Fruit fly (Drosophila melanogaster) whole organism, embryonic: ENCODE results near the gene SdhC.

Experiments
- C15 ChIP-seq: fragments of 200-800 bp; sonication (Bioruptor generic); IDR thresholded peaks from 3 replicates; pipeline ENCODE4 v1.3.6; 2022; ENCODE audit warnings: missing biosample characterization, missing genetic modification characterization
- CG10321 ChIP-seq: fragments of 200-800 bp; sonication (Bioruptor generic); IDR thresholded peaks from 2 replicates; pipeline ENCODE4 v1.3.6; 2022; ENCODE audit warnings: missing biosample characterization, missing genetic modification characterization
- CG11695 ChIP-seq: fragments of 200-800 bp; sonication (Bioruptor generic); IDR thresholded peaks from 3 replicates; pipeline ENCODE4 v1.3.6; 2022; ENCODE audit warnings: missing biosample characterization, missing genetic modification characterization
- CG12942 ChIP-seq: fragments of 200-800 bp; sonication (Bioruptor generic); optimal IDR thresholded peaks from 3 replicates; lab custom pipeline; 2016; ENCODE audit warnings: missing biosample characterization, missing genetic modification characterization
- CG13123 ChIP-seq: fragments of 200-800 bp; sonication (Bioruptor generic); optimal IDR thresholded peaks from 2 replicates; lab custom pipeline; 2016; ENCODE audit warnings: missing biosample characterization, missing genetic modification characterization
- CG14965 ChIP-seq: fragments of 200-800 bp; sonication (Bioruptor generic); optimal IDR thresholded peaks from 2 replicates; lab custom pipeline; 2016; ENCODE audit warnings: missing biosample characterization, missing genetic modification characterization, borderline replicate concordance
- CG17328 ChIP-seq: fragments of 200-800 bp; sonication (Bioruptor generic); IDR thresholded peaks from 2 replicates; pipeline ENCODE4 v1.3.6; 2022; ENCODE audit warnings: missing biosample characterization, missing genetic modification characterization
- CG17361 ChIP-seq: fragments of 200-800 bp; sonication (Bioruptor generic); IDR thresholded peaks from 3 replicates; pipeline ENCODE4 v1.3.6; 2022; ENCODE audit warnings: missing biosample characterization, missing genetic modification characterization
- CG17385 ChIP-seq: fragments of 200-800 bp; sonication (Bioruptor generic); optimal IDR thresholded peaks from 3 replicates; lab custom pipeline; 2018; ENCODE audit warnings: missing biosample characterization, mild to moderate bottlenecking, missing genetic modification characterization
- CG18599 ChIP-seq: fragments of 200-800 bp; sonication (Bioruptor generic); optimal IDR thresholded peaks from 3 replicates; lab custom pipeline; 2017; ENCODE audit warnings: missing biosample characterization, missing genetic modification characterization, mild to moderate bottlenecking, moderate library complexity, missing genetic modification reagents
- CG2678 ChIP-seq: fragments of 200-800 bp; sonication (Bioruptor generic); optimal IDR thresholded peaks from 3 replicates; lab custom pipeline; 2019; ENCODE audit warnings: missing biosample characterization, mild to moderate bottlenecking, missing genetic modification characterization, moderate library complexity
- CG31441 ChIP-seq: fragments of 200-800 bp; sonication (Bioruptor generic); IDR thresholded peaks from 2 replicates; pipeline ENCODE4 v1.3.6; 2022; ENCODE audit warnings: missing biosample characterization, missing genetic modification characterization
- CG32532 ChIP-seq: fragments of 200-800 bp; sonication (Bioruptor generic); IDR thresholded peaks from 2 replicates; pipeline ENCODE4 v1.3.6; 2022; ENCODE audit warnings: missing biosample characterization, missing genetic modification characterization
- CG3838 ChIP-seq: fragments of 200-800 bp; sonication (Bioruptor generic); optimal IDR thresholded peaks from 3 replicates; lab custom pipeline; 2016; ENCODE audit warnings: missing biosample characterization, missing genetic modification characterization
- CG43689 ChIP-seq: fragments of 200-800 bp; sonication (Bioruptor generic); IDR thresholded peaks from 2 replicates; pipeline ENCODE4 v1.3.6; 2022; ENCODE audit warnings: missing biosample characterization, missing genetic modification characterization
- CG4707 ChIP-seq: fragments of 200-800 bp; sonication (Bioruptor generic); optimal IDR thresholded peaks from 2 replicates; lab custom pipeline; 2018; ENCODE audit warnings: missing biosample characterization, mild to moderate bottlenecking, missing genetic modification characterization, moderate library complexity
- CG6175 ChIP-seq: fragments of 200-800 bp; sonication (Bioruptor generic); IDR thresholded peaks from 3 replicates; pipeline ENCODE4 v1.3.6; 2022; ENCODE audit warnings: missing biosample characterization, missing genetic modification characterization
- CG6272 ChIP-seq: fragments of 200-800 bp; sonication (Bioruptor generic); IDR thresholded peaks from 2 replicates; pipeline ENCODE4 v1.3.6; 2022; ENCODE audit warnings: missing biosample characterization, missing genetic modification characterization
- CG6654 ChIP-seq: fragments of 200-800 bp; sonication (Bioruptor generic); optimal IDR thresholded peaks from 2 replicates; lab custom pipeline; 2017; ENCODE audit warnings: missing biosample characterization, mild to moderate bottlenecking, missing genetic modification characterization
- CG6683 ChIP-seq: fragments of 200-800 bp; sonication (Bioruptor generic); optimal IDR thresholded peaks from 2 replicates; lab custom pipeline; 2017; ENCODE audit warnings: missing biosample characterization, mild to moderate bottlenecking, missing genetic modification characterization, missing genetic modification reagents
- CG6791 ChIP-seq: fragments of 200-800 bp; sonication (Bioruptor generic); IDR thresholded peaks from 3 replicates; pipeline ENCODE4 v1.3.6; 2022; ENCODE audit warnings: missing biosample characterization, missing genetic modification characterization; ENCODE audit not compliant: partially characterized antibody
- CG7839 ChIP-seq: fragments of 200-800 bp; sonication (Bioruptor generic); optimal IDR thresholded peaks from 3 replicates; lab custom pipeline; 2018; ENCODE audit warnings: missing biosample characterization, mild to moderate bottlenecking, missing genetic modification characterization, moderate library complexity
- CG7928 ChIP-seq: fragments of 200-800 bp; sonication (Bioruptor generic); optimal IDR thresholded peaks from 2 replicates; lab custom pipeline; 2017; ENCODE audit warnings: missing biosample characterization, mild to moderate bottlenecking, missing genetic modification characterization
- CG8478 ChIP-seq: fragments of >200 bp; optimal IDR thresholded peaks from 2 replicates; lab custom pipeline; 2018
- Chrac-16 ChIP-seq: fragments of 200-800 bp; sonication (Bioruptor generic); optimal IDR thresholded peaks from 3 replicates; lab custom pipeline; 2016; ENCODE audit warnings: missing biosample characterization, missing genetic modification characterization
- CrebB ChIP-seq: fragments of 200-800 bp; sonication (Bioruptor generic); optimal IDR thresholded peaks from 3 replicates; lab custom pipeline; 2018; ENCODE audit warnings: missing biosample characterization, mild to moderate bottlenecking, missing genetic modification characterization
- Doc2 ChIP-seq: fragments of 200-800 bp; sonication (Bioruptor generic); IDR thresholded peaks from 2 replicates; pipeline ENCODE4 v1.3.6; 2022; ENCODE audit warnings: missing biosample characterization, missing genetic modification characterization
- Fer3 ChIP-seq: fragments of 200-800 bp; sonication (Bioruptor generic); optimal IDR thresholded peaks from 2 replicates; lab custom pipeline; 2018; ENCODE audit warnings: missing biosample characterization, mild to moderate bottlenecking, missing genetic modification characterization, moderate library complexity
- GATAe ChIP-seq: fragments of 200-800 bp; sonication (Bioruptor generic); conservative IDR thresholded peaks from 2 replicates; pipeline ENCODE4 v1.3.6; 2022; ENCODE audit warnings: missing biosample characterization, missing genetic modification characterization
- H2.0 ChIP-seq: fragments of 200-800 bp; sonication (Bioruptor generic); IDR thresholded peaks from 2 replicates; pipeline ENCODE4 v1.3.6; 2022; ENCODE audit warnings: missing biosample characterization, missing genetic modification characterization
- Hr39 ChIP-seq: fragments of >200 bp; optimal IDR thresholded peaks from 2 replicates; lab custom pipeline; 2017
- Sry-β ChIP-seq: fragments of 200-800 bp; sonication (Bioruptor generic); optimal IDR thresholded peaks from 2 replicates; lab custom pipeline; 2018; ENCODE audit warnings: missing biosample characterization, mild to moderate bottlenecking, missing genetic modification characterization, moderate library complexity
- Stat92E ChIP-seq, 3 experiments: fragments of >200 bp in 2 of 3; fragments of 200-800 bp in 1 of 3; sonication (Bioruptor generic) in 1 of 3; optimal IDR thresholded peaks; 2 replicates each; lab custom pipeline; 2017 to 2019; ENCODE audit warnings: missing biosample characterization in 3 of 3, missing genetic modification characterization in 3 of 3, mild to moderate bottlenecking in 1 of 3, moderate library complexity in 1 of 3
- Trl ChIP-seq, 3 experiments: fragments of >200 bp in 2 of 3; fragments of 200-800 bp in 1 of 3; sonication (Bioruptor generic) in 1 of 3; optimal IDR thresholded peaks; 2 replicates in 1 of 3; 3 replicates in 2 of 3; lab custom pipeline; 2016 to 2017; ENCODE audit warnings: missing biosample characterization in 1 of 3, missing genetic modification characterization in 1 of 3
- ap ChIP-seq: fragments of 200-800 bp; sonication (Bioruptor generic); IDR thresholded peaks from 2 replicates; pipeline ENCODE4 v1.3.6; 2022; ENCODE audit warnings: missing biosample characterization, missing genetic modification characterization
- bigmax ChIP-seq: fragments of 200-800 bp; sonication (Bioruptor generic); optimal IDR thresholded peaks from 2 replicates; lab custom pipeline; 2018; ENCODE audit warnings: missing biosample characterization, mild to moderate bottlenecking, missing genetic modification characterization
- chif ChIP-seq, 2 experiments: fragments of 200-800 bp; sonication (Bioruptor generic); optimal IDR thresholded peaks; 3 replicates each; lab custom pipeline; 2016; ENCODE audit warnings: missing biosample characterization in 2 of 2, missing genetic modification characterization in 2 of 2
- chinmo ChIP-seq: fragments of 200-800 bp; sonication (Bioruptor generic); IDR thresholded peaks from 4 replicates; pipeline ENCODE4 v1.3.6; 2022; ENCODE audit warnings: missing biosample characterization, missing genetic modification characterization; ENCODE audit not compliant: partially characterized antibody
- fd96Cb ChIP-seq: fragments of 200-800 bp; sonication (Bioruptor generic); optimal IDR thresholded peaks from 2 replicates; lab custom pipeline; 2018; ENCODE audit warnings: missing biosample characterization, mild to moderate bottlenecking, missing genetic modification characterization, moderate library complexity
- gce ChIP-seq: fragments of 200-800 bp; sonication (Bioruptor generic); IDR thresholded peaks from 3 replicates; pipeline ENCODE4 v1.3.6; 2022; ENCODE audit warnings: missing biosample characterization, missing genetic modification characterization
- her ChIP-seq: fragments of 200-800 bp; sonication (Bioruptor generic); optimal IDR thresholded peaks from 2 replicates; lab custom pipeline; 2016; ENCODE audit warnings: missing biosample characterization, missing genetic modification characterization
- jigr1 ChIP-seq: fragments of 200-800 bp; sonication (Bioruptor generic); IDR thresholded peaks from 3 replicates; pipeline ENCODE4 v1.3.6; 2022; ENCODE audit warnings: missing biosample characterization, missing genetic modification characterization
- ken ChIP-seq: fragments of 200-800 bp; sonication (Bioruptor generic); IDR thresholded peaks from 3 replicates; pipeline ENCODE4 v1.3.6; 2022; ENCODE audit warnings: missing biosample characterization, missing genetic modification characterization
- lab ChIP-seq: fragments of 200-800 bp; sonication (Bioruptor generic); optimal IDR thresholded peaks from 3 replicates; lab custom pipeline; 2017; ENCODE audit warnings: missing biosample characterization, missing genetic modification characterization, mild to moderate bottlenecking, moderate library complexity, missing genetic modification reagents
- luna ChIP-seq: fragments of 200-800 bp; sonication (Bioruptor generic); optimal IDR thresholded peaks from 2 replicates; lab custom pipeline; 2016; ENCODE audit warnings: missing biosample characterization, missing genetic modification characterization
- nerfin-2 ChIP-seq: fragments of 200-800 bp; sonication (Bioruptor generic); IDR thresholded peaks from 2 replicates; pipeline ENCODE4 v1.3.6; 2022; ENCODE audit warnings: missing biosample characterization, missing genetic modification characterization; ENCODE audit not compliant: partially characterized antibody
- prd ChIP-seq, 3 experiments: fragments of >200 bp in 2 of 3; fragments of 200-800 bp in 1 of 3; sonication (Bioruptor generic) in 1 of 3; optimal IDR thresholded peaks in 2 of 3; IDR thresholded peaks in 1 of 3; 2 replicates in 2 of 3; 3 replicates in 1 of 3; pipeline versions ENCODE4 v1.3.6 to Lab custom; 2017 to 2022; ENCODE audit warnings: missing biosample characterization in 1 of 3, missing genetic modification characterization in 1 of 3
- sens ChIP-seq: fragments of 200-800 bp; sonication (Bioruptor generic); peaks from one replicate; lab custom pipeline; 2016; ENCODE audit warnings: missing biosample characterization, missing genetic modification characterization
- toy ChIP-seq: fragments of 200-800 bp; sonication (Bioruptor generic); IDR thresholded peaks from 2 replicates; pipeline ENCODE4 v1.3.6; 2022; ENCODE audit warnings: missing biosample characterization, missing genetic modification characterization
- trh ChIP-seq: fragments of 200-800 bp; sonication (Bioruptor generic); optimal IDR thresholded peaks from 2 replicates; lab custom pipeline; 2016; ENCODE audit warnings: missing biosample characterization, missing genetic modification characterization

The SdhC gene

dm6 chr3R:11209801-11210402 lies at the start of gene SdhC, which contains the start of gene Tctp (continued):
- no peak for TF ChIP-seq CrebB
- no peak for TF ChIP-seq luna
- TF ChIP-seq chif (GFP tag; optimal IDR thresholded peaks at IDR 0.05; lab: Kevin White, UChicago), result peak; percentile 6 to 44
- no peak for TF ChIP-seq CG7928 (GFP tag; lab: Kevin White, UChicago)
- peak; percentile 52 for TF ChIP-seq CG2678 (tag; lab: Kevin White, UChicago)
- no peak for TF ChIP-seq Hr39 (lab: Kevin White, UChicago)
- TF ChIP-seq CG8478 (lab: Kevin White, UChicago), result no peak
- no peak for TF ChIP-seq her (GFP tag; lab: Kevin White, UChicago)
- peak; percentile 40 for TF ChIP-seq CG13123
- TF ChIP-seq Sry-β, result no peak
- peak; percentile 41 for TF ChIP-seq lab (GFP tag; lab: Kevin White, UChicago)
- TF ChIP-seq CG11695 (GFP tag; lab: Robert Waterston, UW), result no peak
- TF ChIP-seq toy (GFP tag; lab: Robert Waterston, UW), result no peak
- no peak for TF ChIP-seq prd (optimal IDR thresholded peaks at IDR 0.05; lab: Kevin White, UChicago)
- no peak for TF ChIP-seq prd (GFP tag; IDR thresholded peaks at IDR 0.05; lab: Robert Waterston, UW)
- no peak for TF ChIP-seq H2.0
- TF ChIP-seq Fer3 (tag; lab: Kevin White, UChicago), result peak; percentile 40
- TF ChIP-seq ap, result no peak
- peak; percentile 8; the same call in 1 of the 2 replicates for TF ChIP-seq CG10321 (GFP tag; lab: Robert Waterston, UW)
- TF ChIP-seq CG6175, result no peak
- TF ChIP-seq nerfin-2 (GFP tag; lab: Robert Waterston, UW), result no peak
- no peak for TF ChIP-seq GATAe (GFP tag; lab: Robert Waterston, UW)
- TF ChIP-seq CG6272 (GFP tag; lab: Robert Waterston, UW), result 0 out of 2 replicates have a peak, but pooled peaks have one; percentile 33
- no peak for TF ChIP-seq CG17328 (GFP tag; lab: Robert Waterston, UW)
- no peak for TF ChIP-seq CG14965 (GFP tag; lab: Kevin White, UChicago)
- TF ChIP-seq CG43689 (GFP tag; lab: Robert Waterston, UW), result no peak
- no peak for TF ChIP-seq chinmo (GFP tag; lab: Robert Waterston, UW)
- peak; percentile 27 for TF ChIP-seq Chrac-16 (GFP tag; lab: Kevin White, UChicago)
- no peak for TF ChIP-seq ken (GFP tag; lab: Robert Waterston, UW)
- no peak for TF ChIP-seq Stat92E (GFP tag; optimal IDR thresholded peaks at IDR 0.05; lab: Kevin White, UChicago)
- no peak for TF ChIP-seq jigr1 (GFP tag; lab: Robert Waterston, UW)
- peak; percentile 34 for TF ChIP-seq CG17385 (GFP tag; lab: Kevin White, UChicago)
- peak; percentile 57 for TF ChIP-seq CG32532
- no peak for TF ChIP-seq Doc2 (GFP tag; lab: Robert Waterston, UW)
- TF ChIP-seq fd96Cb, result no peak
- peak in 1 of 2 experiments; percentile 15 for TF ChIP-seq Trl (optimal IDR thresholded peaks at IDR 0.05; lab: Kevin White, UChicago)
- TF ChIP-seq Trl (GFP tag; optimal IDR thresholded peaks at IDR 0.05; lab: Kevin White, UChicago), result peak; percentile 51
- no peak for TF ChIP-seq C15
- TF ChIP-seq CG7839 (tag; lab: Kevin White, UChicago), result peak; percentile 23
- no peak for TF ChIP-seq CG6683 (GFP tag; lab: Kevin White, UChicago)
- peak; percentile 79 for TF ChIP-seq CG17361 (GFP tag; lab: Robert Waterston, UW)
- TF ChIP-seq gce, result no peak
- peak; percentile 59; the same call in 1 of the 2 replicates for TF ChIP-seq CG31441
- TF ChIP-seq CG12942 (GFP tag; lab: Kevin White, UChicago), result peak; percentile 40
- TF ChIP-seq bigmax (GFP tag; lab: Kevin White, UChicago), result peak; percentile 72
- no peak for TF ChIP-seq CG3838
- peak; percentile 90 for TF ChIP-seq sens (GFP tag; lab: Kevin White, UChicago)
- peak; percentile 62 for TF ChIP-seq CG6791 (GFP tag; lab: Robert Waterston, UW)
- peak; percentile 52 for TF ChIP-seq CG18599 (GFP tag; lab: Kevin White, UChicago)
- TF ChIP-seq CG4707 (GFP tag; lab: Kevin White, UChicago), result no peak
- no peak for TF ChIP-seq CG6654
- TF ChIP-seq trh (GFP tag; lab: Kevin White, UChicago), result no peak
